Fruit fly (Drosophila melanogaster): ENCODE results near the gene CG10853.

DNA sequence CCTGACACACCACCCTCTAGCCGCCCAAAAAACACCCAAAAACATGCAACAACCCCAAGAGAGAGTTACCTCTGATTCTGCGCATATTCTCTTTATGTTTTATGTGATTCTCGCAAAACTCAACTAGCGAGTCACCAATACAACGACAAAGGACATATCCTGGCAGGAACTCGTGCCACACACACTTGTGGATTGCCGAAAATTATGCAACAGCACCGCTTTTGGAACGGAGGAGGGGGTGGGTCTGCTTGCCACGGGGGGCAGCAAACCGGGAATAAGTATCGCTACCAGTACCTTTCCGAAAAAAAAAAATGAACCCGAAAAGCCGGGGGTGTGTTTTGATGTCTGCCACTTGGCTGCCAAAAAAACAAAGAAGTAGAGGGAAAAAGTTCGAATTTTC, 17.4 kb downstream of the CG10853 start:
- TF ChIP-seq dmrt93B (GFP tag; optimal IDR thresholded peaks at IDR 0.05) = no peak
- no peak for TF ChIP-seq Myc (optimal IDR thresholded peaks at IDR 0.05)
- TF ChIP-seq h (GFP tag; optimal IDR thresholded peaks at IDR 0.05) = no peak
- no peak for TF ChIP-seq dl (GFP tag; optimal IDR thresholded peaks at IDR 0.05; ENCODE audit: insufficient read depth in 1 of 2, partially characterized antibody in 2 of 2)
- no peak for TF ChIP-seq OdsH (GFP tag; optimal IDR thresholded peaks at IDR 0.05)
- TF ChIP-seq Hr78 (GFP tag; optimal IDR thresholded peaks at IDR 0.05) = no peak
- TF ChIP-seq psq (GFP tag; optimal IDR thresholded peaks at IDR 0.05) = no peak
- no peak for TF ChIP-seq br (GFP tag; optimal IDR thresholded peaks at IDR 0.05)
- TF ChIP-seq lola (GFP tag; optimal IDR thresholded peaks at IDR 0.05) = no peak
- TF ChIP-seq ey (GFP tag; optimal IDR thresholded peaks at IDR 0.05) = no peak
- no peak for TF ChIP-seq woc (GFP tag; optimal IDR thresholded peaks at IDR 0.05)
- no peak for TF ChIP-seq dsf (GFP tag; optimal IDR thresholded peaks at IDR 0.05; ENCODE audit: borderline replicate concordance)
- no peak for TF ChIP-seq fru (GFP tag; optimal IDR thresholded peaks at IDR 0.05)
- no peak for TF ChIP-seq N (GFP tag; optimal IDR thresholded peaks at IDR 0.05)
